Fruit fly (Drosophila melanogaster) whole organism, embryonic: Measurements from ENCODE around the gene mRF1.
A peak's percentile ranks its signal among the peaks of the same experiment; 100 is the strongest.

Experiments
- Asciz ChIP-seq: fragments of 200-800 bp; sonication (Bioruptor generic); optimal IDR thresholded peaks from 2 replicates; lab custom pipeline; 2017; ENCODE audit warnings: missing biosample characterization, mild to moderate bottlenecking, missing genetic modification characterization, missing genetic modification reagents
- B-H2 ChIP-seq: fragments of 200-800 bp; sonication (Bioruptor generic); optimal IDR thresholded peaks from 2 replicates; lab custom pipeline; 2018; ENCODE audit warnings: missing biosample characterization, mild to moderate bottlenecking, missing genetic modification characterization
- Blimp-1 ChIP-seq: fragments of 200-800 bp; sonication (Bioruptor generic); optimal IDR thresholded peaks from 3 replicates; lab custom pipeline; 2018; ENCODE audit warnings: missing biosample characterization, missing genetic modification characterization, mild to moderate bottlenecking, moderate library complexity, missing genetic modification reagents
- CG10267 ChIP-seq: fragments of 200-800 bp; sonication (Bioruptor generic); optimal IDR thresholded peaks from 2 replicates; lab custom pipeline; 2018; ENCODE audit warnings: missing biosample characterization, mild to moderate bottlenecking, missing genetic modification characterization, moderate library complexity
- CG11247 ChIP-seq: fragments of 200-800 bp; sonication (Bioruptor generic); IDR thresholded peaks from 2 replicates; pipeline ENCODE4 v1.3.6; 2022; ENCODE audit warnings: missing biosample characterization, missing genetic modification characterization
- CG11504 ChIP-seq: fragments of 200-800 bp; sonication (Bioruptor generic); optimal IDR thresholded peaks from 3 replicates; lab custom pipeline; 2019; ENCODE audit warnings: missing biosample characterization, mild to moderate bottlenecking, missing genetic modification characterization, moderate library complexity
- CG12391 ChIP-seq: fragments of 200-800 bp; sonication (Bioruptor generic); optimal IDR thresholded peaks from 3 replicates; lab custom pipeline; 2018; ENCODE audit warnings: missing biosample characterization, mild to moderate bottlenecking, missing genetic modification characterization, moderate library complexity
- CG15479 ChIP-seq: fragments of 200-800 bp; sonication (Bioruptor generic); optimal IDR thresholded peaks from 3 replicates; lab custom pipeline; 2019; ENCODE audit warnings: missing biosample characterization, mild to moderate bottlenecking, missing genetic modification characterization, moderate library complexity
- CG17328 ChIP-seq: fragments of 200-800 bp; sonication (Bioruptor generic); IDR thresholded peaks from 2 replicates; pipeline ENCODE4 v1.3.6; 2022; ENCODE audit warnings: missing biosample characterization, missing genetic modification characterization
- CG17361 ChIP-seq: fragments of 200-800 bp; sonication (Bioruptor generic); IDR thresholded peaks from 3 replicates; pipeline ENCODE4 v1.3.6; 2022; ENCODE audit warnings: missing biosample characterization, missing genetic modification characterization
- CG17802 ChIP-seq: fragments of 200-800 bp; sonication (Bioruptor generic); optimal IDR thresholded peaks from 2 replicates; lab custom pipeline; 2018; ENCODE audit warnings: missing biosample characterization, mild to moderate bottlenecking, missing genetic modification characterization, moderate library complexity
- CG18764 ChIP-seq: fragments of 200-800 bp; sonication (Bioruptor generic); optimal IDR thresholded peaks from 3 replicates; lab custom pipeline; 2016; ENCODE audit warnings: missing biosample characterization, missing genetic modification characterization
- CG2129 ChIP-seq: fragments of 200-800 bp; sonication (Bioruptor generic); IDR thresholded peaks from 2 replicates; pipeline ENCODE4 v1.3.6; 2022; ENCODE audit warnings: missing biosample characterization, missing genetic modification characterization; ENCODE audit not compliant: partially characterized antibody
- CG2202 ChIP-seq: fragments of 200-800 bp; sonication (Bioruptor generic); optimal IDR thresholded peaks from 2 replicates; lab custom pipeline; 2018; ENCODE audit warnings: missing biosample characterization, mild to moderate bottlenecking, missing genetic modification characterization
- CG2712 ChIP-seq: fragments of 200-800 bp; optimal IDR thresholded peaks from 3 replicates; lab custom pipeline; 2019; ENCODE audit warnings: missing biosample characterization, mild to moderate bottlenecking, missing genetic modification characterization, moderate library complexity
- CG31365 ChIP-seq: fragments of 200-800 bp; sonication (Bioruptor generic); optimal IDR thresholded peaks from 2 replicates; lab custom pipeline; 2018; ENCODE audit warnings: missing biosample characterization, mild to moderate bottlenecking, missing genetic modification characterization
- CG3163 ChIP-seq: fragments of 200-800 bp; sonication (Bioruptor generic); optimal IDR thresholded peaks from 3 replicates; lab custom pipeline; 2016; ENCODE audit warnings: missing biosample characterization, missing genetic modification characterization
- CG33557 ChIP-seq: fragments of 200-800 bp; sonication (Bioruptor generic); optimal IDR thresholded peaks from 2 replicates; lab custom pipeline; 2019; ENCODE audit warnings: missing biosample characterization, mild to moderate bottlenecking, missing genetic modification characterization, moderate library complexity
- CG3726 ChIP-seq: fragments of 200-800 bp; sonication (Bioruptor generic); IDR thresholded peaks from 3 replicates; pipeline ENCODE4, ENCODE4 v1.3.6; 2022; ENCODE audit warnings: missing biosample characterization, missing genetic modification characterization
- CG3838 ChIP-seq: fragments of 200-800 bp; sonication (Bioruptor generic); optimal IDR thresholded peaks from 3 replicates; lab custom pipeline; 2016; ENCODE audit warnings: missing biosample characterization, missing genetic modification characterization
- CG4617 ChIP-seq: fragments of 200-800 bp; sonication (Bioruptor generic); optimal IDR thresholded peaks from 3 replicates; lab custom pipeline; 2016; ENCODE audit warnings: missing biosample characterization, missing genetic modification characterization, borderline replicate concordance
- CG4730 ChIP-seq: fragments of 200-800 bp; sonication (Bioruptor generic); IDR thresholded peaks from 2 replicates; pipeline ENCODE4 v1.3.6; 2022; ENCODE audit warnings: missing biosample characterization, missing genetic modification characterization
- CG6175 ChIP-seq: fragments of 200-800 bp; sonication (Bioruptor generic); IDR thresholded peaks from 3 replicates; pipeline ENCODE4 v1.3.6; 2022; ENCODE audit warnings: missing biosample characterization, missing genetic modification characterization
- CG6272 ChIP-seq: fragments of 200-800 bp; sonication (Bioruptor generic); IDR thresholded peaks from 2 replicates; pipeline ENCODE4 v1.3.6; 2022; ENCODE audit warnings: missing biosample characterization, missing genetic modification characterization
- CG7839 ChIP-seq: fragments of 200-800 bp; sonication (Bioruptor generic); optimal IDR thresholded peaks from 3 replicates; lab custom pipeline; 2018; ENCODE audit warnings: missing biosample characterization, mild to moderate bottlenecking, missing genetic modification characterization, moderate library complexity
- CG7987 ChIP-seq: fragments of 200-800 bp; sonication (Bioruptor generic); optimal IDR thresholded peaks from 2 replicates; lab custom pipeline; 2018; ENCODE audit warnings: missing biosample characterization, mild to moderate bottlenecking, missing genetic modification characterization, moderate library complexity
- CrebB ChIP-seq: fragments of 200-800 bp; sonication (Bioruptor generic); optimal IDR thresholded peaks from 3 replicates; lab custom pipeline; 2018; ENCODE audit warnings: missing biosample characterization, mild to moderate bottlenecking, missing genetic modification characterization
- Dfd ChIP-seq, 2 experiments: fragments of >200 bp; optimal IDR thresholded peaks; 2 replicates each; lab custom pipeline; 2017; ENCODE audit warnings: missing biosample characterization in 2 of 2, missing genetic modification characterization in 2 of 2
- Dip3 ChIP-seq: fragments of 200-800 bp; sonication (Bioruptor generic); optimal IDR thresholded peaks from 3 replicates; lab custom pipeline; 2016; ENCODE audit warnings: missing biosample characterization, missing genetic modification characterization
- Elba2 ChIP-seq: fragments of 200-800 bp; sonication (Bioruptor generic); optimal IDR thresholded peaks from 3 replicates; lab custom pipeline; 2016; ENCODE audit warnings: missing biosample characterization, missing genetic modification characterization
- Max ChIP-seq: fragments of 200-800 bp; sonication (Bioruptor generic); optimal IDR thresholded peaks from 2 replicates; lab custom pipeline; 2016; ENCODE audit warnings: missing biosample characterization, mild to moderate bottlenecking, missing genetic modification characterization
- Poxn ChIP-seq: fragments of 200-800 bp; sonication (Bioruptor generic); IDR thresholded peaks from 2 replicates; pipeline ENCODE4 v1.3.6; 2022; ENCODE audit warnings: missing biosample characterization, missing genetic modification characterization
- Ravus ChIP-seq: fragments of 200-800 bp; sonication (Bioruptor generic); IDR thresholded peaks from 2 replicates; pipeline ENCODE4 v1.3.6; 2022; ENCODE audit warnings: missing biosample characterization, missing genetic modification characterization
- Ssrp ChIP-seq: fragments of 200-800 bp; sonication (Bioruptor generic); optimal IDR thresholded peaks from 2 replicates; lab custom pipeline; 2018; ENCODE audit warnings: missing biosample characterization, mild to moderate bottlenecking, missing genetic modification characterization, moderate library complexity
- Tbp ChIP-seq: fragments of >200 bp; optimal IDR thresholded peaks from 2 replicates; lab custom pipeline; 2018; ENCODE audit warnings: missing biosample characterization, missing genetic modification characterization
- bsh ChIP-seq, 2 experiments: fragments of 200-800 bp; sonication (Bioruptor generic); optimal IDR thresholded peaks; 2 replicates each; lab custom pipeline; 2017 to 2018; ENCODE audit warnings: mild to moderate bottlenecking in 2 of 2, missing biosample characterization in 2 of 2, missing genetic modification characterization in 2 of 2, moderate library complexity in 1 of 2
- dm ChIP-seq: fragments of 200-800 bp; sonication (Bioruptor generic); optimal IDR thresholded peaks from 3 replicates; lab custom pipeline; 2016; ENCODE audit warnings: missing biosample characterization, missing genetic modification characterization
- grau ChIP-seq: fragments of 200-800 bp; optimal IDR thresholded peaks from 3 replicates; lab custom pipeline; 2019; ENCODE audit warnings: missing biosample characterization, mild to moderate bottlenecking, missing genetic modification characterization, moderate library complexity
- gsb ChIP-seq: fragments of 200-800 bp; sonication (Bioruptor generic); IDR thresholded peaks from 2 replicates; pipeline ENCODE4 v1.3.6; 2022; ENCODE audit warnings: missing biosample characterization, missing genetic modification characterization
- kah ChIP-seq: fragments of 200-800 bp; sonication (Bioruptor generic); optimal IDR thresholded peaks from 2 replicates; lab custom pipeline; 2018; ENCODE audit warnings: missing biosample characterization, mild to moderate bottlenecking, missing genetic modification characterization
- klu ChIP-seq: fragments of 200-800 bp; sonication (Bioruptor generic); IDR thresholded peaks from 2 replicates; pipeline ENCODE4 v1.3.6; 2022; ENCODE audit warnings: missing biosample characterization, missing genetic modification characterization
- mam ChIP-seq: fragments of 200-800 bp; sonication (Bioruptor generic); optimal IDR thresholded peaks from 3 replicates; lab custom pipeline; 2016; ENCODE audit warnings: missing biosample characterization, missing genetic modification characterization
- prd ChIP-seq, 3 experiments: fragments of >200 bp in 2 of 3; fragments of 200-800 bp in 1 of 3; sonication (Bioruptor generic) in 1 of 3; optimal IDR thresholded peaks in 2 of 3; IDR thresholded peaks in 1 of 3; 2 replicates in 2 of 3; 3 replicates in 1 of 3; pipeline versions ENCODE4 v1.3.6 to Lab custom; 2017 to 2022; ENCODE audit warnings: missing biosample characterization in 1 of 3, missing genetic modification characterization in 1 of 3
- ranshi ChIP-seq: fragments of 200-800 bp; sonication (Bioruptor generic); IDR thresholded peaks from 2 replicates; pipeline ENCODE4 v1.3.6; 2022; ENCODE audit warnings: missing biosample characterization, missing genetic modification characterization
- run ChIP-seq: fragments of 200-800 bp; sonication (Bioruptor generic); optimal IDR thresholded peaks from 3 replicates; lab custom pipeline; 2018; ENCODE audit warnings: missing biosample characterization, mild to moderate bottlenecking, missing genetic modification characterization
- seq ChIP-seq: fragments of 200-800 bp; sonication (Bioruptor generic); IDR thresholded peaks from 2 replicates; pipeline ENCODE4 v1.3.6; 2022; ENCODE audit warnings: missing biosample characterization, missing genetic modification characterization
- slou ChIP-seq: fragments of 200-800 bp; sonication (Bioruptor generic); optimal IDR thresholded peaks from 3 replicates; lab custom pipeline; 2016; ENCODE audit warnings: missing biosample characterization, missing genetic modification characterization
- so ChIP-seq: fragments of 200-800 bp; sonication (Bioruptor generic); IDR thresholded peaks from 3 replicates; pipeline ENCODE4 v1.3.6; 2022; ENCODE audit warnings: missing biosample characterization, missing genetic modification characterization
- sug ChIP-seq: fragments of 200-800 bp; optimal IDR thresholded peaks from 2 replicates; lab custom pipeline; 2019; ENCODE audit warnings: missing biosample characterization, mild to moderate bottlenecking, missing genetic modification characterization, moderate library complexity

mRF1 gene

dm6 chr2L:13251167-13251566 is 31.4 kb downstream of the mRF1 start:
- TF ChIP-seq dm (GFP tag; lab: Kevin White, UChicago): no peak
- no peak for TF ChIP-seq Poxn (GFP tag; lab: Robert Waterston, UW)
- TF ChIP-seq CG6272 (GFP tag; lab: Robert Waterston, UW): no peak
- no peak for TF ChIP-seq CG3838 (GFP tag; lab: Kevin White, UChicago)
- TF ChIP-seq kah (GFP tag; lab: Kevin White, UChicago): no peak
- no peak for TF ChIP-seq CG17328
- no peak for TF ChIP-seq CG3726 (GFP tag; lab: Robert Waterston, UW)
- no peak for TF ChIP-seq run (tag; lab: Kevin White, UChicago)
- no peak for TF ChIP-seq Dip3 (GFP tag; lab: Kevin White, UChicago)
- no peak for TF ChIP-seq Elba2 (GFP tag; lab: Kevin White, UChicago)
- no peak for TF ChIP-seq CG7987 (GFP tag; lab: Kevin White, UChicago)
- no peak for TF ChIP-seq CG17361 (GFP tag; lab: Robert Waterston, UW)
- no peak for TF ChIP-seq mam
- TF ChIP-seq CG2129 (GFP tag; lab: Robert Waterston, UW): no peak
- TF ChIP-seq CG15479 (GFP tag; lab: Kevin White, UChicago): no peak
- no peak for TF ChIP-seq Blimp-1 (GFP tag; lab: Kevin White, UChicago)
- no peak for TF ChIP-seq CG12391 (tag; lab: Kevin White, UChicago)
- TF ChIP-seq CG4617 (GFP tag; lab: Kevin White, UChicago): no peak
- no peak for TF ChIP-seq Ssrp (tag; lab: Kevin White, UChicago)
- TF ChIP-seq, all 482 proteins: peak for 0

dm6 chr2L:13257177-13257576 is 37.4 kb downstream of the mRF1 start, which contains the start of gene Naa20B:
Gene Naa20B, plus strand, starts transcription at chr2L:13257477.
- TF ChIP-seq CG6175 (GFP tag; lab: Robert Waterston, UW): no peak
- TF ChIP-seq Dfd (GFP tag; optimal IDR thresholded peaks at IDR 0.05; lab: Kevin White, UChicago): no peak
- TF ChIP-seq sug (tag; lab: Kevin White, UChicago): no peak
- TF ChIP-seq CG4730 (GFP tag; lab: Robert Waterston, UW): no peak
- TF ChIP-seq Tbp (GFP tag; lab: Kevin White, UChicago): no peak
- no peak for TF ChIP-seq CG18764 (GFP tag; lab: Kevin White, UChicago)
- no peak for TF ChIP-seq slou (GFP tag; lab: Kevin White, UChicago)
- TF ChIP-seq CG31365 (tag; lab: Kevin White, UChicago): no peak
- TF ChIP-seq CG3163: no peak
- TF ChIP-seq CrebB: no peak
- no peak for TF ChIP-seq bsh (GFP tag; optimal IDR thresholded peaks at IDR 0.05; lab: Kevin White, UChicago)
- no peak for TF ChIP-seq B-H2 (GFP tag; lab: Kevin White, UChicago)
- TF ChIP-seq Ravus (GFP tag; lab: Robert Waterston, UW): no peak
- TF ChIP-seq ranshi (GFP tag; lab: Robert Waterston, UW): no peak
- TF ChIP-seq CG3838 (GFP tag; lab: Kevin White, UChicago): no peak
- no peak for TF ChIP-seq prd (optimal IDR thresholded peaks at IDR 0.05; lab: Kevin White, UChicago)
- TF ChIP-seq prd (GFP tag; IDR thresholded peaks at IDR 0.05; lab: Robert Waterston, UW): no peak
- no peak for TF ChIP-seq CG10267 (tag; lab: Kevin White, UChicago)

- TF ChIP-seq CG2712 (peak; percentile 50), Asciz (peak; percentile 7), seq (GFP tag; lab: Robert Waterston, UW) (0 out of 2 replicates have a peak, but pooled peaks have one; percentile 19), CG3838 (GFP tag; lab: Kevin White, UChicago) (no peak), so (GFP tag; lab: Robert Waterston, UW) (no peak), klu (no peak), CG17802 (no peak), CG33557 (GFP tag; lab: Kevin White, UChicago) (no peak), Max (GFP tag; lab: Kevin White, UChicago) (no peak), CG2202 (tag; lab: Kevin White, UChicago) (no peak), CG11247 (no peak), gsb (GFP tag; lab: Robert Waterston, UW) (no peak), grau (tag; lab: Kevin White, UChicago) (no peak), CG11504 (tag; lab: Kevin White, UChicago) (peak; percentile 48), CG7839 (tag; lab: Kevin White, UChicago) (peak; percentile 48)
Observed at dm6 chr2L:13258702-13259101, 38.9 kb downstream of the mRF1 start.
